Fruit fly (Drosophila melanogaster) Kc167 (cell line): ENCODE data around the gene Nadsyn.

ENCODE experiments used
- Myc ChIP-seq: fragments of >200 bp; optimal IDR thresholded peaks from 2 replicates; lab custom pipeline; 2017; ENCODE audit warnings: missing external identifiers
- h ChIP-seq: fragments of >200 bp; optimal IDR thresholded peaks from 3 replicates; lab custom pipeline; 2018; ENCODE audit warnings: missing external identifiers

DNA sequence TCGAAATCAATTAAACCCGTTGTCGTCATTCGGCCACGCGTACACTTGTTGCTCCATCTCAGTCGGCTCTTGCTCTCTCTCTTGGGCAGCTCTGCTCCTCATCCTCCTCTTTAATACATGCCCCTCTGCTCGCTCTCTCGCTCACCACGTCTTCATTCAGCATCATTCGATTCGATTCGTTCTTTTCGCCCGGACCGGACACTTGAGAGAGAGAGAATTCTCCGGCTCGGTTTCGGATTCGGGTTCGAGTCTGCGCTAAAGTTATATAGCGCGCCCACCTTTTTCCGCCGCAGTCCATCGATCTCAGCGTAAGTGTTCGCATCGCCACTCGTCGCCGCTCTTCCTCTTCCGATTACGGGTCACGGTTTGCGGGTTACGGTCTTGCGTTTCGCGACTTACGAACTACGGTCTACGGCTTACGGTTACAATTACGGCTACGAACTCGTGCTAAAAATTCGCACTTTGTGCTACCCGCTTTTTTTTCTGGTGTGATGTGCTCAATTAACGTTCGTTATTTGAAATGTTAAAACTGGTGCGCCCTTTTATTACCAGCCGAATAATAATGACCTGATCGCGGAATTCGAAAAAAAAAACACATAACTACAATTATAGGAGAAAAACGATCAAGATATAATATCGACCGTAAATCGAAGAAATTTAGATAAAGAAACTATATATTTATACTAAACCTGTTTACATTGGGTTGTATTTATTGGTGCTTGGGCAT is 76.0 kb downstream of the Nadsyn start:
- TF ChIP-seq Myc (no peak), h (lab: Kevin White, UChicago) (no peak)
